Fruit fly (Drosophila melanogaster): Measurements from ENCODE around the gene Smg6.

- TF ChIP-seq ovo (GFP tag; optimal IDR thresholded peaks at IDR 0.05): no peak
- no peak for TF ChIP-seq CG7101 (tag; optimal IDR thresholded peaks at IDR 0.05)
- no peak for TF ChIP-seq pad (GFP tag; optimal IDR thresholded peaks at IDR 0.05)
- TF ChIP-seq Hr96 (GFP tag; optimal IDR thresholded peaks at IDR 0.05): no peak
- TF ChIP-seq cnc (optimal IDR thresholded peaks at IDR 0.05): no peak
- TF ChIP-seq CG1620 (GFP tag; optimal IDR thresholded peaks at IDR 0.05): no peak
- no peak for TF ChIP-seq CG33017 (tag; optimal IDR thresholded peaks at IDR 0.05)
- TF ChIP-seq tj (GFP tag; optimal IDR thresholded peaks at IDR 0.05): no peak
- TF ChIP-seq Crg-1 (GFP tag; optimal IDR thresholded peaks at IDR 0.05): no peak
Measured at dm6 chr3R:25012016-25012415, 21.2 kb downstream of the Smg6 start.

All from whole organism, adult.